Worm (Caenorhabditis elegans): Measurements from ENCODE around the gene psmd-9.

DNA sequence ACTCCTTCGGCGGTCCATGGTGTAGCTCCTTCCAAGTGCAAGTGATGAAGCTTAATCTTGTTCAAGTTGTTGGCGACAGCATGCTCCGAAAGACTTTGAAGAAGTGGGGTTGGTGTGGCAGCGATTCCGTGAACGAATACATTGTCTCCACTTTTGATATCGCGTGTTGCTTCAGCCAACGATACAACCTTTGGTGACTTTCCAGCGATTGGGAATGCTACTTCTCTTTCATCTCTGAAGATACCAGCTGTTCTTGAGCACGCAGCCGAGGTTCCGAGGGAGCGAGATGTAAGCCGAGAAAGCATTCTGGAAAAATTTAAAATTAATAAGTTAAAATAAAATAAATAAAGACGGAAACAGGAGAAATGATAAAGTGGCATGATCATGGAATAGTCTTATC is 11.8 kb upstream of the psmd-9 start, which contains the start of gene acer-1:
- no peak for TF ChIP-seq mdl-1 (tag; optimal IDR thresholded peaks at IDR 0.05)
- TF ChIP-seq nhr-237 (tag; optimal IDR thresholded peaks at IDR 0.05), result no peak
- TF ChIP-seq nhr-6 (tag; optimal IDR thresholded peaks at IDR 0.05), result no peak
- TF ChIP-seq ceh-28 (tag; optimal IDR thresholded peaks at IDR 0.05), result no peak
- TF ChIP-seq snpc-4 (tag; optimal IDR thresholded peaks at IDR 0.05), result no peak
- TF ChIP-seq Y5F2A.4 (GFP tag; optimal IDR thresholded peaks at IDR 0.05), result no peak
- no peak for TF ChIP-seq dpl-1 (GFP tag; optimal IDR thresholded peaks at IDR 0.05)
- TF ChIP-seq aly-2 (tag; optimal IDR thresholded peaks at IDR 0.05), result no peak
- no peak for TF ChIP-seq R02D3.7 (tag; optimal IDR thresholded peaks at IDR 0.05)

All from whole organism, L4 larva.